Worm (Caenorhabditis elegans) whole organism, mixed stage, embryonic: ENCODE data around the gene sdz-24.

ENCODE experiments used
- bed-3 ChIP-seq: fragments of 200-800 bp; sonication (Bioruptor generic); optimal IDR thresholded peaks from 3 replicates; lab custom pipeline; 2018; ENCODE audit warnings: mild to moderate bottlenecking, missing genetic modification characterization, moderate library complexity, missing compliant biosample characterization
- blmp-1 ChIP-seq: fragments of 150-350 bp; optimal IDR thresholded peaks from 2 replicates; lab custom pipeline; 2014; ENCODE audit warnings: missing biosample characterization, missing genetic modification characterization
- ceh-39 ChIP-seq: fragments of 150-350 bp; optimal IDR thresholded peaks from 2 replicates; lab custom pipeline; 2014; ENCODE audit warnings: missing biosample characterization, missing genetic modification characterization
- ceh-43 ChIP-seq: fragments of 200-800 bp; sonication (Bioruptor generic); optimal IDR thresholded peaks from 2 replicates; lab custom pipeline; 2018; ENCODE audit warnings: mild to moderate bottlenecking, missing genetic modification characterization, moderate library complexity, missing compliant biosample characterization
- ceh-83 ChIP-seq: fragments of 200-800 bp; sonication (Bioruptor generic); optimal IDR thresholded peaks from 2 replicates; lab custom pipeline; 2018; ENCODE audit warnings: mild to moderate bottlenecking, missing genetic modification characterization, missing compliant biosample characterization
- ces-1 ChIP-seq: fragments of 150-350 bp; optimal IDR thresholded peaks from 2 replicates; lab custom pipeline; 2014; ENCODE audit warnings: missing biosample characterization, missing genetic modification reagents, missing genetic modification characterization
- cnd-1 ChIP-seq: fragments of 200-800 bp; sonication (Bioruptor generic); optimal IDR thresholded peaks from 2 replicates; lab custom pipeline; 2018; ENCODE audit warnings: mild to moderate bottlenecking, missing genetic modification characterization, missing compliant biosample characterization
- drap-1 ChIP-seq: fragments of 200-800 bp; sonication (Bioruptor generic); optimal IDR thresholded peaks from 3 replicates; lab custom pipeline; 2018; ENCODE audit warnings: mild to moderate bottlenecking, missing genetic modification characterization, missing compliant biosample characterization
- elt-1 ChIP-seq: sonication (generic microtip); optimal IDR thresholded peaks from 2 replicates; lab custom pipeline; 2017; ENCODE audit warnings: missing genetic modification characterization, mild to moderate bottlenecking, missing compliant biosample characterization, antibody characterized with exemption, moderate library complexity, borderline replicate concordance; ENCODE audit not compliant: insufficient read depth
- ham-2 ChIP-seq: fragments of 200-800 bp; sonication (Bioruptor generic); optimal IDR thresholded peaks from 2 replicates; lab custom pipeline; 2018; ENCODE audit warnings: mild to moderate bottlenecking, missing genetic modification characterization, missing compliant biosample characterization
- hlh-1 ChIP-seq: fragments of 150-350 bp; optimal IDR thresholded peaks from 2 replicates; lab custom pipeline; 2014; ENCODE audit warnings: missing biosample characterization, missing genetic modification reagents, missing genetic modification characterization
- lin-13 ChIP-seq: fragments of 150-350 bp; optimal IDR thresholded peaks from 2 replicates; lab custom pipeline; 2014; ENCODE audit warnings: missing biosample characterization, missing genetic modification characterization
- lin-32 ChIP-seq: fragments of 200-800 bp; sonication (Bioruptor generic); optimal IDR thresholded peaks from 2 replicates; lab custom pipeline; 2018; ENCODE audit warnings: mild to moderate bottlenecking, missing genetic modification characterization, missing compliant biosample characterization
- lsy-2 ChIP-seq: fragments of 150-350 bp; optimal IDR thresholded peaks from 2 replicates; lab custom pipeline; 2014; ENCODE audit warnings: missing biosample characterization, missing genetic modification characterization
- mab-5 ChIP-seq: fragments of 150-350 bp; optimal IDR thresholded peaks from 2 replicates; lab custom pipeline; 2014; ENCODE audit warnings: missing biosample characterization, missing genetic modification characterization
- mep-1 ChIP-seq: fragments of 150-350 bp; optimal IDR thresholded peaks from 2 replicates; lab custom pipeline; 2017; ENCODE audit warnings: missing biosample characterization, missing genetic modification reagents, missing genetic modification characterization, inconsistent platforms
- mls-2 ChIP-seq: sonication (generic microtip); optimal IDR thresholded peaks from 2 replicates; lab custom pipeline; 2016; ENCODE audit warnings: mild to moderate bottlenecking, missing genetic modification characterization, moderate library complexity, missing compliant biosample characterization
- nhr-237 ChIP-seq: fragments of 150-350 bp; optimal IDR thresholded peaks from 2 replicates; lab custom pipeline; 2014; ENCODE audit warnings: missing biosample characterization, missing genetic modification characterization
- nhr-28 ChIP-seq: fragments of 150-350 bp; optimal IDR thresholded peaks from 2 replicates; lab custom pipeline; 2014; ENCODE audit warnings: missing biosample characterization, missing genetic modification characterization
- sem-2 ChIP-seq: fragments of 200-800 bp; sonication (Bioruptor generic); optimal IDR thresholded peaks from 2 replicates; lab custom pipeline; 2018; ENCODE audit warnings: mild to moderate bottlenecking, missing genetic modification characterization, missing compliant biosample characterization
- sptf-1 ChIP-seq: sonication (generic microtip); optimal IDR thresholded peaks from 2 replicates; lab custom pipeline; 2017; ENCODE audit warnings: mild to moderate bottlenecking, missing genetic modification characterization, moderate library complexity, missing compliant biosample characterization
- unc-120 ChIP-seq: sonication (generic microtip); optimal IDR thresholded peaks from 2 replicates; lab custom pipeline; 2017; ENCODE audit warnings: missing genetic modification characterization, missing compliant biosample characterization; ENCODE audit not compliant: poor library complexity, severe bottlenecking
- unc-62 ChIP-seq: fragments of 150-350 bp; optimal IDR thresholded peaks from 2 replicates; lab custom pipeline; 2014; ENCODE audit warnings: missing biosample characterization, missing genetic modification reagents, missing genetic modification characterization
- zip-8 ChIP-seq: fragments of 150-350 bp; optimal IDR thresholded peaks from 2 replicates; lab custom pipeline; 2014; ENCODE audit warnings: missing biosample characterization, missing genetic modification characterization
- ztf-11 ChIP-seq: fragments of 150-350 bp; optimal IDR thresholded peaks from 2 replicates; lab custom pipeline; 2014; ENCODE audit warnings: missing biosample characterization, missing genetic modification characterization

Gene sdz-24

DNA sequence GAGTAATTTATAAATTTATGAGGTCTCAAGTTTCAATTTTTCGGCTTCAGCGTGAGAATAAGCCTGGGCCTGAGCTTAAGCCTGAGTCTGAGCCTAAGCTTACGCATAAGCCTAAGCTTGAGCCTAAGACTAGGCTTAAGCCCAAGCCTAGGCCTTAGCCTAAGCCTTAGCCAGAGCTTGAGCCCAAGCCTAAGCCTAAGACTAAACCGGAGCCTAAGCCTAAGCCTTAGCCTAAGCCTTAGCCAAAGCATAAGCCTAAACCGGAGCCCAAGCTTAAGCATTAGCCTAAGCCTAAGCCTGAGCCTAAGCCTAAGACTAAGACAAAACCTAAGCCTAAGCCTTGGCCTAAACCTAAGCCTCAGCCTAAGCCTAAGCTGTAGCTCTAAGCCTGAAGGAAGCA, 14.7 kb upstream of the sdz-24 start:
- no peak for TF ChIP-seq drap-1 (GFP tag; lab: Kevin White, UChicago)
- peak; percentile 9 for TF ChIP-seq ham-2 (GFP tag; lab: Kevin White, UChicago)
- TF ChIP-seq, all 35 proteins: peak for 1

DNA sequence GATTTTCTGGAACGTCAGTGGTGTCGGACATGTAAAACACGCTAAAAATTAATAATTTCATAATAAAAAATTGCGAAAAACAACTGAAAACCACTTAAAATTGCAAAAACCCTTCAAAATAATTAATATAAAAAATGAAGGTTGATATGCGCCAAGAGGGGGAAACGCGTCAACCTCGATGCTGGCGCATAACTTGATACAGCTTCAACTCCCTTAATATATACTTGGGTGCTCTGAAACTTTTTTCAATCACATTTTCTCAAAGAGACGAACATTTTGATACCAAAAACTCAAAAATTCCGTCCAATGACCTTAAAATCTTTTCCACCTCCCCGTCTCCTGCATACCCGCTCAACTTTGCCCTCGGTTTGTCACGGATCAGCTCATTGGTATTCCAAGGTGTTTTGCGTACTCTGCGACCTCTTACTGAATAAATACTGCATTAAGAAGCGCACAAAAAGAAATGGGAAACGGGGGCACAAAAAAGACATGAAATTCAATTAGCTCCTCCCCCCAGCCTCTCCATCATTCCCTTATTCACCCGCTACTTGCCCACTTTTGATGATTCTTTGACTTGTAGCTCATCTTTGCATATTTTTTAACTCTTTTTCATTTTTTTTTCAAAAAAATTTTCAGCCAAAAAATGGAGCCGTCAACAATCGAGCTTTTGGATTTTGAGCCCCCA, 8.0 kb upstream of the sdz-24 start, which contains the start of the genes K07E8.7 and frpr-14:
Gene K07E8.7, minus strand, starts transcription at position 47 of the 685 bp plus-strand sequence.
Gene frpr-14, plus strand, starts transcription at position 635 of the 685 bp plus-strand sequence.
- TF ChIP-seq lsy-2 (peak; percentile 28), hlh-1 (tag; lab: Kevin White, UChicago) (no peak), cnd-1 (no peak), sem-2 (GFP tag; lab: Kevin White, UChicago) (no peak), ces-1 (GFP tag; lab: Kevin White, UChicago) (peak; percentile 33), sptf-1 (no peak), ceh-83 (no peak), unc-120 (tag; lab: Kevin White, UChicago) (no peak), ceh-43 (GFP tag; lab: Kevin White, UChicago) (no peak), mep-1 (no peak), nhr-237 (tag; lab: Kevin White, UChicago) (no peak), lin-32 (no peak)

DNA sequence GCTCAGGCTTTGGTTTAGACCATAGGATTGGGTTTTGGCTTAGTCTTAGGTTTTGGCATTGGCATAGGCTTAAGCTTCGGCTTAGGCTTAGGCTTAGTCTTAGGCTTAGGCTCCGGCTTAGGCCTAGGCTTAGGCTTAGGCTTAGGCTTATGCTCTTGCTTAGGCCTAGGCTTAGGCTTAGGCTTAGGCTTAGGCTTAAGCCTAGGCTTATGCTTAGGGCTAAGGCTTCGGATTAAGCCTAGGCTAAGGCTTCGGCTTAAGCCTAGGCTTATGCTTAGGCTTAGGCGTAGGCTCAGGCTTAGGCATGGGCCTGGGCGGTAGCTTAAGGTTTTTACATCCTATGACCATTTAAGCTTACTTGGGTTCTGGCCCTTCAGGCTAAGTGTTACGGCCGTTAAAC, 7.1 kb upstream of the sdz-24 start:
- TF ChIP-seq ham-2 (GFP tag; lab: Kevin White, UChicago) (peak; percentile 35), zip-8 (tag; lab: Kevin White, UChicago) (no peak)

DNA sequence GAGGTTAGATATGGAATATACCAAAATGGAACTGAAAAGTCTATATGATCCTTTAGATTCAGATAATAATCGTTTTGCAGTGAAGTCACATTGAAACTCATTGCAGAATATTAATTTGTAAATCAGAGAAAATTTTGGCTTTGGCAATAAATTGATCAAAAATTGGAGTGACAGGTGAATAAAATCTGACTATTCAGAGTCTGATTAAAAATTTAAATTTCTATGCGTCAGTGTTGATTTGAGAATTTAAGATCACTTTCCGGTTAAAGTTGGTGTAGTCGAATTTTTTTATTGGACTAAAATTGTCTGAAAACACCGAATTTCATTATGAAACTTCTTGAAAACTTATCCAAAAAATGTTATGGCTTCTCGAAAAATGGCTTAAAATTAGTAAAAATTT, 3.2 kb downstream of the sdz-24 start, which contains the start of gene sri-45:
Gene sri-45, minus strand, starts transcription at position 101 of the 400 bp plus-strand sequence.
- TF ChIP-seq nhr-28 (no peak), unc-120 (tag; lab: Kevin White, UChicago) (no peak)

DNA sequence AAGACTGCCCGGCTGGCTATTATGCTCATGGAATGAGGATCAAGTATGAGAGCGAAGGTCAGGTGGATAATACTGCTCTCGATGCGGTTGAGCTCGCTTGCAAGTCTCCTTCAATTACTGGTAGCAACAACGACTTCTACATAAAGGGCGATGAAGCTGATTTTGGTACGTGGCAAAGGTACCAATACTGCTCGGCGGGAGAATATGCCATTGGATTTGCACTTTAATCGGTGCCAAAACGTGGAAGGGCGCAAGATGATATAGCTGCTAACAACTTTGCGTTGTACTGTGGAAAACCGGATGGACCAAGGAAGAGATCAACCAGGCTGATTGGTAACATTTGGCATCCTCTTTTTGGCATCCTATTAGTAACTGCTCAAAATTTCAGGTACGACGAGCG, 9.4 kb downstream of the sdz-24 start:
- TF ChIP-seq mab-5 (no peak), blmp-1 (no peak), lin-32 (no peak), elt-1 (tag; lab: Kevin White, UChicago) (no peak), unc-120 (tag; lab: Kevin White, UChicago) (no peak), ham-2 (GFP tag; lab: Kevin White, UChicago) (no peak), nhr-237 (tag; lab: Kevin White, UChicago) (no peak), bed-3 (no peak), lsy-2 (no peak), lin-13 (no peak), unc-62 (no peak), sptf-1 (no peak)

DNA sequence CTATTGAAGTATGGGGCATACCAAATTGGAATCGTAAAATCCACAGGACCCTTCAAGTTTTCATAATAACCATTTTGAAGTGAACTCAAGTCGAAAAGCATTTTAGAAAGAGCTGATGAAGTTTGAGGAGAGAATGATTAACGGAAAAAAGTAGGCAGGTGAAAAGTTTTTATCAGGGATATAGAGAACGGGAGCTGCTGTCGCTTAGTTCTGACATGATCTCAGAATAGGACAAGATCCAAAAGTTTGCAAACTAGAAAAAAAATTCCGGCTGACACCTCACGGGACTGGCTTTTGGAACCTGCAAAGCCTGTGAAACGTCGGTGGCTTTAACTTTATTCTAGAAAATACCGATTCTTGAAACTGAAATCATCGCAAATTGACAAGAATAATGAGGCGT, 12.6 kb downstream of the sdz-24 start, which contains the start of gene sri-46:
Gene sri-46, minus strand, starts transcription at position 101 of the 400 bp plus-strand sequence.
- no peak for TF ChIP-seq hlh-1 (tag; lab: Kevin White, UChicago)
- TF ChIP-seq nhr-28: no peak
- no peak for TF ChIP-seq elt-1 (tag; lab: Kevin White, UChicago)
- no peak for TF ChIP-seq lsy-2
- TF ChIP-seq sem-2 (GFP tag; lab: Kevin White, UChicago): no peak
- TF ChIP-seq ztf-11: no peak

DNA sequence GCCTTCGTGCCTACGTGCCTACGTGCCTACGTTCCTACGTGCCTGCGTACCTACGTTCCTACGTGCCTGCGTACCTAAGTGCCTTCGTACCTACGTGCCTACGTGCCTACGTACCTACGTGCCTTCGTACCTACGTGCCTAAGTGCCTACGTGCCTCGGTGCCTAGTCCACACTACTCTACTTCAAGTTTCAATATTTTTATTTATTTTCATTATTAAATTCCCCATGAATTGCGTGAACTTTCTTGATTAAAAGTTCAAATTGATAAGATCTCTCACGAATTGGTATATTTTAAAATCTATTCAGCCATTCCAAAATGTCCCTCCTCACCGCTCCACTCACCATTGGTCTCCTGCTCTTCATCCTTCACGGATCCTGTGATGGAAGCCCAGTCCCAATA, 15.6 kb downstream of the sdz-24 start, which contains the start of gene Y39F10C.3:
Gene Y39F10C.3, plus strand, starts transcription at position 301 of the 400 bp plus-strand sequence.
- TF ChIP-seq mls-2 (no peak), mep-1 (no peak), nhr-237 (tag; lab: Kevin White, UChicago) (no peak), lin-32 (no peak), ceh-39 (no peak), mab-5 (no peak), lsy-2 (no peak), bed-3 (no peak), ces-1 (GFP tag; lab: Kevin White, UChicago) (no peak)
